Worm (Caenorhabditis elegans) whole organism, midembryonic: ENCODE results near the gene znf-593.

Source experiments
- cog-1 ChIP-seq: sonication (generic microtip); optimal IDR thresholded peaks from 2 replicates; lab custom pipeline; 2016; ENCODE audit warnings: missing genetic modification characterization, missing compliant biosample characterization
- flt-1 ChIP-seq: fragments of 200-800 bp; sonication (Bioruptor generic); IDR thresholded peaks from 2 replicates; pipeline ENCODE4 v1.3.6; 2022; ENCODE audit warnings: missing genetic modification characterization, missing compliant biosample characterization
- klf-2 ChIP-seq: fragments of 200-800 bp; sonication (Bioruptor generic); conservative IDR thresholded peaks from 2 replicates; pipeline ENCODE4 v1.3.6; 2022; ENCODE audit warnings: missing genetic modification reagents, missing genetic modification characterization, missing compliant biosample characterization
- ztf-23 ChIP-seq: fragments of 200-800 bp; sonication (Bioruptor generic); IDR thresholded peaks from 2 replicates; pipeline ENCODE4 v1.3.6; 2022; ENCODE audit warnings: missing genetic modification reagents, missing genetic modification characterization, missing compliant biosample characterization

DNA sequence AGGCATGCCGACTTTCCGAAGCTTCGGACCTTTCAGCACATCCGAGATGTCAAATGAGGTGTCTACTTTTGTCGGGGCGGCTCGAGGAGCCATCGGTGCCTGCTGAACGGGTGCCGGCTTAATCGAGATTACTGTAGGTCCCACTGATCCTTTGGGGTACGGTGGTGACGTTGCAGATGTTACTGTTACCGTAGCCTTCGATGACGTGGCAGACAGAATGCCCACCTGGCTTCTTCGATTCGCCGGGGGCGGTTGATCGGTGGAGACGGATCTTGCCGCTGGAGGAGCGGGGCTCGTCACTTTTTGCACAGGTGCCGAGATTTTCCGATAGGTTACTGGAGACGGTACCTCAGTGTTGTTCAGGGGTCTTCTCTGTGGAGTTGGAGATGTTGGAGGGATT, 46.9 kb downstream of the znf-593 start:
- TF ChIP-seq cog-1 (tag; lab: Kevin White, UChicago) (no peak), ztf-23 (no peak), klf-2 (GFP tag; lab: Robert Waterston, UW) (no peak), flt-1 (GFP tag; lab: Robert Waterston, UW) (no peak)
